Fruit fly (Drosophila melanogaster) whole organism, embryonic: ENCODE data around the gene CG42673.

ENCODE experiments used
- Abd-B ChIP-seq: fragments of 200-800 bp; sonication (Bioruptor generic); optimal IDR thresholded peaks from 2 replicates; lab custom pipeline; 2018; ENCODE audit warnings: missing biosample characterization, mild to moderate bottlenecking, missing genetic modification characterization, moderate library complexity
- Aef1 ChIP-seq: fragments of 200-800 bp; sonication (Bioruptor generic); IDR thresholded peaks from 3 replicates; pipeline ENCODE4 v1.3.6; 2022; ENCODE audit warnings: missing biosample characterization, missing genetic modification characterization
- BtbVII ChIP-seq: fragments of 200-800 bp; sonication (Bioruptor generic); optimal IDR thresholded peaks from 3 replicates; lab custom pipeline; 2017; ENCODE audit warnings: missing biosample characterization, mild to moderate bottlenecking, missing genetic modification characterization
- CG13775 ChIP-seq: fragments of 200-800 bp; sonication (Bioruptor generic); optimal IDR thresholded peaks from 3 replicates; lab custom pipeline; 2017; ENCODE audit warnings: missing biosample characterization, mild to moderate bottlenecking, missing genetic modification characterization
- CG15601 ChIP-seq: fragments of 200-800 bp; sonication (Bioruptor generic); optimal IDR thresholded peaks from 3 replicates; lab custom pipeline; 2019; ENCODE audit warnings: missing biosample characterization, mild to moderate bottlenecking, missing genetic modification characterization, moderate library complexity
- CG1832 ChIP-seq: fragments of 200-800 bp; sonication (Bioruptor generic); optimal IDR thresholded peaks from 2 replicates; lab custom pipeline; 2017; ENCODE audit warnings: missing biosample characterization, mild to moderate bottlenecking, missing genetic modification characterization, inconsistent platforms
- CG34376 ChIP-seq: fragments of 200-800 bp; sonication (Bioruptor generic); optimal IDR thresholded peaks from 2 replicates; lab custom pipeline; 2018; ENCODE audit warnings: missing biosample characterization, mild to moderate bottlenecking, missing genetic modification characterization
- CG4282 ChIP-seq: fragments of 200-800 bp; sonication (Bioruptor generic); optimal IDR thresholded peaks from 2 replicates; lab custom pipeline; 2016; ENCODE audit warnings: missing biosample characterization, missing genetic modification characterization
- CG4404 ChIP-seq: fragments of 200-800 bp; sonication (Bioruptor generic); IDR thresholded peaks from 2 replicates; pipeline ENCODE4 v1.3.6; 2022; ENCODE audit warnings: missing biosample characterization, missing genetic modification characterization
- CG7786 ChIP-seq: fragments of 200-800 bp; sonication (Bioruptor generic); optimal IDR thresholded peaks from 2 replicates; lab custom pipeline; 2016; ENCODE audit warnings: missing biosample characterization, missing genetic modification characterization
- CG7928 ChIP-seq: fragments of 200-800 bp; sonication (Bioruptor generic); optimal IDR thresholded peaks from 2 replicates; lab custom pipeline; 2017; ENCODE audit warnings: missing biosample characterization, mild to moderate bottlenecking, missing genetic modification characterization
- CG7963 ChIP-seq: fragments of 200-800 bp; sonication (Bioruptor generic); IDR thresholded peaks from 3 replicates; pipeline ENCODE4 v1.3.6; 2022; ENCODE audit warnings: missing biosample characterization, missing genetic modification characterization; ENCODE audit not compliant: partially characterized antibody
- CG8388 ChIP-seq: fragments of 200-800 bp; sonication (Bioruptor generic); optimal IDR thresholded peaks from 2 replicates; lab custom pipeline; 2019; ENCODE audit warnings: missing biosample characterization, mild to moderate bottlenecking, missing genetic modification characterization, moderate library complexity
- Dad ChIP-seq: fragments of 200-800 bp; sonication (Bioruptor generic); optimal IDR thresholded peaks from 3 replicates; lab custom pipeline; 2016; ENCODE audit warnings: missing biosample characterization, missing genetic modification characterization
- HLHmδ ChIP-seq: fragments of 200-800 bp; sonication (Bioruptor generic); optimal IDR thresholded peaks from 2 replicates; lab custom pipeline; 2018; ENCODE audit warnings: missing biosample characterization, mild to moderate bottlenecking, missing genetic modification characterization, moderate library complexity
- Kr ChIP-seq: fragments of 200-800 bp; sonication (Bioruptor generic); optimal IDR thresholded peaks from 2 replicates; lab custom pipeline; 2017; ENCODE audit warnings: missing biosample characterization, mild to moderate bottlenecking, missing genetic modification characterization
- Lpt ChIP-seq: fragments of >200 bp; optimal IDR thresholded peaks from 2 replicates; lab custom pipeline; 2018; ENCODE audit warnings: missing biosample characterization, missing genetic modification characterization
- MTF-1 ChIP-seq: fragments of 200-800 bp; sonication (Bioruptor generic); optimal IDR thresholded peaks from 2 replicates; lab custom pipeline; 2018; ENCODE audit warnings: missing biosample characterization, mild to moderate bottlenecking, missing genetic modification characterization, borderline replicate concordance
- Max ChIP-seq: fragments of 200-800 bp; sonication (Bioruptor generic); optimal IDR thresholded peaks from 2 replicates; lab custom pipeline; 2016; ENCODE audit warnings: missing biosample characterization, mild to moderate bottlenecking, missing genetic modification characterization
- Nf-YC ChIP-seq: fragments of 200-800 bp; optimal IDR thresholded peaks from 3 replicates; lab custom pipeline; 2019; ENCODE audit warnings: missing biosample characterization, mild to moderate bottlenecking, missing genetic modification characterization, moderate library complexity
- Sox100B ChIP-seq: fragments of 200-800 bp; sonication (Bioruptor generic); optimal IDR thresholded peaks from 3 replicates; lab custom pipeline; 2018; ENCODE audit warnings: missing biosample characterization, mild to moderate bottlenecking, missing genetic modification characterization
- Sry-β ChIP-seq: fragments of 200-800 bp; sonication (Bioruptor generic); optimal IDR thresholded peaks from 2 replicates; lab custom pipeline; 2018; ENCODE audit warnings: missing biosample characterization, mild to moderate bottlenecking, missing genetic modification characterization, moderate library complexity
- Stat92E ChIP-seq, 3 experiments: fragments of >200 bp in 2 of 3; fragments of 200-800 bp in 1 of 3; sonication (Bioruptor generic) in 1 of 3; optimal IDR thresholded peaks; 2 replicates each; lab custom pipeline; 2017 to 2019; ENCODE audit warnings: missing biosample characterization in 3 of 3, missing genetic modification characterization in 3 of 3, mild to moderate bottlenecking in 1 of 3, moderate library complexity in 1 of 3
- Xbp1 ChIP-seq: fragments of 200-800 bp; sonication (Bioruptor generic); optimal IDR thresholded peaks from 3 replicates; lab custom pipeline; 2016; ENCODE audit warnings: missing biosample characterization, mild to moderate bottlenecking, missing genetic modification characterization
- Xrp1 ChIP-seq: fragments of 200-800 bp; sonication (Bioruptor generic); IDR thresholded peaks from 2 replicates; pipeline ENCODE4 v1.3.6; 2022; ENCODE audit warnings: missing biosample characterization, missing genetic modification characterization
- ab ChIP-seq: fragments of 200-800 bp; sonication (Bioruptor generic); optimal IDR thresholded peaks from 2 replicates; lab custom pipeline; 2016; ENCODE audit warnings: missing biosample characterization, missing genetic modification characterization
- cato ChIP-seq: fragments of 200-800 bp; sonication (Bioruptor generic); optimal IDR thresholded peaks from 2 replicates; lab custom pipeline; 2016; ENCODE audit warnings: missing biosample characterization, missing genetic modification characterization, borderline replicate concordance
- caup ChIP-seq: fragments of 200-800 bp; sonication (Bioruptor generic); optimal IDR thresholded peaks from 3 replicates; lab custom pipeline; 2017; ENCODE audit warnings: missing biosample characterization, mild to moderate bottlenecking, missing genetic modification characterization, moderate library complexity; ENCODE audit not compliant: severe bottlenecking
- crc ChIP-seq: fragments of 200-800 bp; sonication (Bioruptor generic); optimal IDR thresholded peaks from 2 replicates; lab custom pipeline; 2016; ENCODE audit warnings: missing biosample characterization, missing genetic modification characterization
- danr ChIP-seq: fragments of 200-800 bp; sonication (Bioruptor generic); IDR thresholded peaks from 2 replicates; pipeline ENCODE4 v1.3.6; 2022; ENCODE audit warnings: missing biosample characterization, missing genetic modification characterization
- dmrt11E ChIP-seq: fragments of 200-800 bp; sonication (Bioruptor generic); optimal IDR thresholded peaks from 3 replicates; lab custom pipeline; 2018; ENCODE audit warnings: missing biosample characterization, mild to moderate bottlenecking, missing genetic modification characterization, moderate library complexity
- en ChIP-seq: fragments of 200-800 bp; sonication (Bioruptor generic); optimal IDR thresholded peaks from 2 replicates; lab custom pipeline; 2016; ENCODE audit warnings: missing biosample characterization, missing genetic modification characterization
- esg ChIP-seq: fragments of 200-800 bp; sonication (Bioruptor generic); conservative IDR thresholded peaks from 2 replicates; pipeline ENCODE4 v1.3.6; 2022; ENCODE audit warnings: missing biosample characterization, missing genetic modification characterization
- gfzf ChIP-seq: fragments of 200-800 bp; sonication (Bioruptor generic); optimal IDR thresholded peaks from 2 replicates; lab custom pipeline; 2016; ENCODE audit warnings: missing biosample characterization, mild to moderate bottlenecking, missing genetic modification characterization, moderate library complexity
- gro ChIP-seq: fragments of 200-800 bp; sonication (Bioruptor generic); optimal IDR thresholded peaks from 2 replicates; lab custom pipeline; 2016; ENCODE audit warnings: missing biosample characterization, missing genetic modification characterization
- h ChIP-seq: fragments of >200 bp; optimal IDR thresholded peaks from 2 replicates; lab custom pipeline; 2017
- jigr1 ChIP-seq: fragments of 200-800 bp; sonication (Bioruptor generic); IDR thresholded peaks from 3 replicates; pipeline ENCODE4 v1.3.6; 2022; ENCODE audit warnings: missing biosample characterization, missing genetic modification characterization
- kay ChIP-seq: fragments of 200-800 bp; sonication (Bioruptor generic); optimal IDR thresholded peaks from 2 replicates; lab custom pipeline; 2016; ENCODE audit warnings: missing biosample characterization, missing genetic modification characterization
- ken ChIP-seq: fragments of 200-800 bp; sonication (Bioruptor generic); IDR thresholded peaks from 3 replicates; pipeline ENCODE4 v1.3.6; 2022; ENCODE audit warnings: missing biosample characterization, missing genetic modification characterization
- lbe ChIP-seq: fragments of 200-800 bp; sonication (Bioruptor generic); optimal IDR thresholded peaks from 2 replicates; lab custom pipeline; 2016; ENCODE audit warnings: missing biosample characterization, mild to moderate bottlenecking, missing genetic modification characterization
- mld ChIP-seq: fragments of 200-800 bp; sonication (Bioruptor generic); IDR thresholded peaks from 3 replicates; pipeline ENCODE4 v1.3.6; 2022; ENCODE audit warnings: missing biosample characterization, missing genetic modification characterization; ENCODE audit not compliant: partially characterized antibody
- peb ChIP-seq: fragments of 200-800 bp; sonication (Bioruptor generic); IDR thresholded peaks from 2 replicates; pipeline ENCODE4 v1.3.6; 2022; ENCODE audit warnings: missing biosample characterization, missing genetic modification characterization
- pho ChIP-seq: fragments of 200-800 bp; sonication (Bioruptor generic); optimal IDR thresholded peaks from 2 replicates; lab custom pipeline; 2016; ENCODE audit warnings: missing biosample characterization, missing genetic modification characterization
- sens-2 ChIP-seq: fragments of 200-800 bp; sonication (Bioruptor generic); IDR thresholded peaks from 2 replicates; pipeline ENCODE4 v1.3.6; 2022; ENCODE audit warnings: missing biosample characterization, missing genetic modification characterization
- slp2 ChIP-seq: fragments of 200-800 bp; sonication (Bioruptor generic); optimal IDR thresholded peaks from 2 replicates; lab custom pipeline; 2016; ENCODE audit warnings: missing biosample characterization, missing genetic modification characterization
- tap ChIP-seq: fragments of 200-800 bp; optimal IDR thresholded peaks from 3 replicates; lab custom pipeline; 2019; ENCODE audit warnings: missing biosample characterization, mild to moderate bottlenecking, missing genetic modification characterization, moderate library complexity
- tin ChIP-seq: fragments of 200-800 bp; sonication (Bioruptor generic); optimal IDR thresholded peaks from 3 replicates; lab custom pipeline; 2016; ENCODE audit warnings: missing biosample characterization, missing genetic modification characterization
- vfl ChIP-seq: fragments of 200-800 bp; sonication (Bioruptor generic); optimal IDR thresholded peaks from 2 replicates; lab custom pipeline; 2016; ENCODE audit warnings: missing biosample characterization, missing genetic modification characterization
- zen ChIP-seq: fragments of 200-800 bp; sonication (Bioruptor generic); optimal IDR thresholded peaks from 3 replicates; lab custom pipeline; 2018; ENCODE audit warnings: missing biosample characterization, mild to moderate bottlenecking, missing genetic modification characterization, moderate library complexity

Gene CG42673

DNA sequence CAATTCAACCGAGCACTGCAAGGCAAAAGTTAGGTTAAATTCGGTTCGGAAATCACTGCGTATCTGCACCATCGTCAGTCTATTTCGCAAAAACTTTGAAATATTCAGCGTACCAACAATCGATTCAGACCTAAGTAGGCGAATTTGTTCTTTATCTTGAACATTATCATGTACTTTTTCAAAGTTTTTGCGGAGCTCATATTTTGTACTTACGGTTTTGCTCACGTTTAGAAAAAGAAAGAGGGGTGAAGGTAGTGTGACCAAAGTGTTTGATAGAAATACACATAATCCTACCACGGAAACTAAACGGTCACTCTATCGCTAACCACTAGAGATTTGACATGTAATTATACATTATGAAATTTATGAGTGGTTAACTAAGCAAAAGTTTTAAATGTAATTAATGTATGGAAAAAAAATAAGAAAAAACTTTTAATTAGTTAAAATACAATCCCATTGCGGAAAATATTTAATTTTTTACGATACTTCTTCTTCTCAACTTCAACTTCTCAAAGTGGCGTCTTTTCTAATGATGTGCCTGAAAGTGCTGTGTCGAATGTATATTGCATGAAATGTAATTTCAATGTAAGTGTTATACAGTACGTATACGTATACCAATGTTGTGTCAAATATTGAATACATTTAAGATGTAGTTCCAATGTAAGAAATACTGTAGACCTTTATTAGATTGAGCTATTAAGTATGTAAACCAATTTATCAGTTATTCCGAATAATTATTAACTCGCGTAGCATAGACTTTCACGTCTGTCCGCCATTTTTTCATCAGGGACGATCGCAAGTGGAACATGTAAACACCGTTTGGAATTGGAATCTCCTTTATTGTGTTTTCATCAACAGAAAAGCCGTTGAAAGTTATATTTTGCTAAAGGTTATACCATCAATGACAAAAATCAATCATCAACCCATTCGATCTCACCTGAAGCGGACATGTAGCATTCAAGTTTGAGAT, 35.4 kb upstream of the CG42673 start, which contains the start of gene RpS9 (continued):
- TF ChIP-seq CG7928 (GFP tag; lab: Kevin White, UChicago) (no peak), Kr (GFP tag; lab: Kevin White, UChicago) (no peak), ken (GFP tag; lab: Robert Waterston, UW) (no peak), cato (GFP tag; lab: Kevin White, UChicago) (no peak), gfzf (peak; percentile 90), peb (GFP tag; lab: Robert Waterston, UW) (no peak), danr (GFP tag; lab: Robert Waterston, UW) (no peak), CG15601 (tag; lab: Kevin White, UChicago) (no peak), lbe (no peak), CG7963 (GFP tag; lab: Robert Waterston, UW) (no peak), CG4404 (GFP tag; lab: Robert Waterston, UW) (no peak), Max (GFP tag; lab: Kevin White, UChicago) (peak; percentile 72), CG7786 (GFP tag; lab: Kevin White, UChicago) (no peak), CG1832 (GFP tag; lab: Kevin White, UChicago) (no peak), Lpt (GFP tag; lab: Kevin White, UChicago) (no peak), MTF-1 (no peak), caup (GFP tag; lab: Kevin White, UChicago) (no peak), pho (GFP tag; lab: Kevin White, UChicago) (peak; percentile 5), mld (no peak), dmrt11E (tag; lab: Kevin White, UChicago) (no peak), CG4282 (GFP tag; lab: Kevin White, UChicago) (no peak), kay (GFP tag; lab: Kevin White, UChicago) (no peak), CG8388 (GFP tag; lab: Kevin White, UChicago) (peak; percentile 7), Xbp1 (GFP tag; lab: Kevin White, UChicago) (no peak), Dad (GFP tag; lab: Kevin White, UChicago) (no peak), ab (no peak), Abd-B (GFP tag; lab: Kevin White, UChicago) (peak; percentile 11), en (no peak), Sry-β (no peak), Aef1 (GFP tag; lab: Robert Waterston, UW) (no peak), Sox100B (GFP tag; lab: Kevin White, UChicago) (no peak), slp2 (no peak), crc (GFP tag; lab: Kevin White, UChicago) (no peak), CG34376 (GFP tag; lab: Kevin White, UChicago) (peak; percentile 75), Nf-YC (tag; lab: Kevin White, UChicago) (peak; percentile 24), gro (GFP tag; lab: Kevin White, UChicago) (no peak), Stat92E (GFP tag; optimal IDR thresholded peaks at IDR 0.05; lab: Kevin White, UChicago) (peak in 1 of 3 experiments; percentile 37), tin (GFP tag; lab: Kevin White, UChicago) (no peak), CG13775 (GFP tag; lab: Kevin White, UChicago) (peak; percentile 8), BtbVII (GFP tag; lab: Kevin White, UChicago) (peak; percentile 43), Xrp1 (0 out of 2 replicates have a peak, but pooled peaks have one; percentile 21), sens-2 (no peak), tap (tag; lab: Kevin White, UChicago) (no peak), HLHmδ (GFP tag; lab: Kevin White, UChicago) (no peak), jigr1 (no peak), h (lab: Kevin White, UChicago) (no peak), vfl (GFP tag; lab: Kevin White, UChicago) (no peak), zen (no peak), esg (GFP tag; lab: Robert Waterston, UW) (no peak)
